Worm (Caenorhabditis elegans) whole organism, young adult: ENCODE results near the gene T28H11.8.

ENCODE experiments used
- B0019.2 ChIP-seq: fragments of 200-800 bp; sonication (Bioruptor generic); conservative IDR thresholded peaks from 2 replicates; pipeline ENCODE4 v1.3.6; 2022; ENCODE audit warnings: missing genetic modification reagents, missing genetic modification characterization, missing compliant biosample characterization
- B0261.1 ChIP-seq: sonication (generic microtip); optimal IDR thresholded peaks from 2 replicates; lab custom pipeline; 2016; ENCODE audit warnings: mild to moderate bottlenecking, missing genetic modification characterization, moderate library complexity, missing compliant biosample characterization
- B0336.3 ChIP-seq: fragments of 200-800 bp; sonication (Bioruptor generic); IDR thresholded peaks from 2 replicates; pipeline ENCODE4 v1.3.6; 2022; ENCODE audit warnings: missing genetic modification characterization, missing compliant biosample characterization
- F10E7.11 ChIP-seq: sonication (generic microtip); optimal IDR thresholded peaks from 2 replicates; lab custom pipeline; 2017; ENCODE audit warnings: mild to moderate bottlenecking, missing genetic modification characterization, moderate library complexity, missing compliant biosample characterization
- F23B12.7 ChIP-seq: sonication (generic microtip); optimal IDR thresholded peaks from 2 replicates; lab custom pipeline; 2017; ENCODE audit warnings: missing genetic modification characterization, mild to moderate bottlenecking, missing compliant biosample characterization, antibody characterized with exemption, moderate library complexity; ENCODE audit not compliant: insufficient read depth
- F33H1.4 ChIP-seq: fragments of 200-800 bp; sonication (Bioruptor generic); IDR thresholded peaks from 2 replicates; pipeline ENCODE4 v1.3.6; 2022; ENCODE audit warnings: missing genetic modification reagents, missing genetic modification characterization, missing compliant biosample characterization
- F37B4.10 ChIP-seq: fragments of 200-800 bp; sonication (Bioruptor generic); IDR thresholded peaks from 2 replicates; pipeline ENCODE4 v1.3.6; 2022; ENCODE audit warnings: missing genetic modification characterization, missing compliant biosample characterization
- F49E8.2 ChIP-seq: sonication (generic microtip); optimal IDR thresholded peaks from 3 replicates; lab custom pipeline; 2017; ENCODE audit warnings: missing genetic modification characterization, mild to moderate bottlenecking, missing compliant biosample characterization, antibody characterized with exemption, moderate library complexity; ENCODE audit not compliant: insufficient read depth
- F52B5.7 ChIP-seq: sonication (generic microtip); optimal IDR thresholded peaks from 2 replicates; lab custom pipeline; 2016; ENCODE audit warnings: mild to moderate bottlenecking, missing genetic modification characterization, missing compliant biosample characterization
- K11D2.4 ChIP-seq: fragments of 200-800 bp; sonication (Bioruptor generic); IDR thresholded peaks from 2 replicates; pipeline ENCODE4 v1.3.6; 2022; ENCODE audit warnings: missing genetic modification reagents, missing genetic modification characterization, missing compliant biosample characterization
- Y53G8AR.9 ChIP-seq: fragments of 200-800 bp; sonication (Bioruptor generic); conservative IDR thresholded peaks from 2 replicates; pipeline ENCODE4 v1.3.6; 2022; ENCODE audit warnings: missing genetic modification reagents, missing genetic modification characterization, missing compliant biosample characterization
- Y79H2A.3 ChIP-seq: fragments of 200-800 bp; sonication (Bioruptor generic); conservative IDR thresholded peaks from 2 replicates; pipeline ENCODE4 v1.3.6; 2022; ENCODE audit warnings: missing genetic modification reagents, missing genetic modification characterization, missing compliant biosample characterization
- Y95B8A.8 ChIP-seq: fragments of 200-800 bp; sonication (Bioruptor generic); IDR thresholded peaks from 2 replicates; pipeline ENCODE4 v1.3.6; 2022; ENCODE audit warnings: missing genetic modification reagents, missing genetic modification characterization, missing compliant biosample characterization
- ZK185.1 ChIP-seq: sonication (generic microtip); optimal IDR thresholded peaks from 2 replicates; lab custom pipeline; 2016; ENCODE audit warnings: mild to moderate bottlenecking, missing genetic modification characterization, missing compliant biosample characterization; ENCODE audit not compliant: poor library complexity, severe bottlenecking
- aptf-3 ChIP-seq: fragments of 200-800 bp; sonication (Bioruptor generic); IDR thresholded peaks from 2 replicates; pipeline ENCODE4 v1.3.6; 2022; ENCODE audit warnings: missing genetic modification characterization, missing compliant biosample characterization
- attf-6 ChIP-seq: fragments of 200-800 bp; sonication (Bioruptor generic); IDR thresholded peaks from 2 replicates; pipeline ENCODE4 v1.3.6; 2022; ENCODE audit warnings: missing genetic modification reagents, missing genetic modification characterization, missing compliant biosample characterization
- bed-1 ChIP-seq: fragments of 200-800 bp; sonication (Bioruptor generic); IDR thresholded peaks from 2 replicates; pipeline ENCODE4 v1.3.6; 2022; ENCODE audit warnings: missing genetic modification reagents, missing genetic modification characterization, missing compliant biosample characterization
- ceh-58 ChIP-seq: fragments of 200-800 bp; sonication (Bioruptor generic); IDR thresholded peaks from 2 replicates; pipeline ENCODE4 v1.3.6; 2022; ENCODE audit warnings: missing genetic modification characterization, missing compliant biosample characterization
- ceh-91 ChIP-seq: fragments of 200-800 bp; sonication (Bioruptor generic); IDR thresholded peaks from 2 replicates; pipeline ENCODE4 v1.3.6; 2022; ENCODE audit warnings: missing genetic modification reagents, missing genetic modification characterization, missing compliant biosample characterization
- chd-7 ChIP-seq: sonication (generic microtip); optimal IDR thresholded peaks from 2 replicates; lab custom pipeline; 2016; ENCODE audit warnings: mild to moderate bottlenecking, missing genetic modification characterization, moderate library complexity, missing compliant biosample characterization
- die-1 ChIP-seq: sonication (generic microtip); optimal IDR thresholded peaks from 2 replicates; lab custom pipeline; 2016; ENCODE audit warnings: missing genotype, mild to moderate bottlenecking, missing genetic modification characterization, missing compliant biosample characterization
- dpl-1 ChIP-seq: fragments of 150-350 bp; optimal IDR thresholded peaks from 2 replicates; lab custom pipeline; 2014; ENCODE audit warnings: missing biosample characterization, missing genetic modification reagents, missing genetic modification characterization
- gei-17 ChIP-seq: fragments of 200-800 bp; sonication (Bioruptor generic); optimal IDR thresholded peaks from 2 replicates; lab custom pipeline; 2018; ENCODE audit warnings: mild to moderate bottlenecking, missing genetic modification characterization, missing compliant biosample characterization
- him-1 ChIP-seq: sonication (generic microtip); optimal IDR thresholded peaks from 2 replicates; lab custom pipeline; 2016; ENCODE audit warnings: missing genotype, missing genetic modification reagents, missing genetic modification characterization, missing compliant biosample characterization
- hmg-20 ChIP-seq: fragments of 200-800 bp; sonication (Bioruptor generic); IDR thresholded peaks from 2 replicates; pipeline ENCODE4 v1.3.6; 2022; ENCODE audit warnings: missing genetic modification reagents, missing genetic modification characterization, missing compliant biosample characterization
- let-526 ChIP-seq: fragments of 200-800 bp; sonication (Bioruptor generic); IDR thresholded peaks from 2 replicates; pipeline ENCODE4 v1.3.6; 2022; ENCODE audit warnings: missing genetic modification reagents, missing genetic modification characterization, missing compliant biosample characterization
- lin-26 ChIP-seq: fragments of 200-800 bp; sonication (Bioruptor generic); IDR thresholded peaks from 2 replicates; pipeline ENCODE4 v1.3.6; 2022; ENCODE audit warnings: missing genetic modification reagents, missing genetic modification characterization, missing compliant biosample characterization
- lsl-1 ChIP-seq: fragments of 200-800 bp; sonication (Bioruptor generic); optimal IDR thresholded peaks from 2 replicates; lab custom pipeline; 2018; ENCODE audit warnings: mild to moderate bottlenecking, missing genetic modification characterization, moderate library complexity, missing compliant biosample characterization
- madf-10 ChIP-seq: sonication (generic microtip); optimal IDR thresholded peaks from 2 replicates; lab custom pipeline; 2016; ENCODE audit warnings: mild to moderate bottlenecking, missing genetic modification characterization, missing compliant biosample characterization
- madf-3 ChIP-seq: fragments of 200-800 bp; sonication (Bioruptor generic); IDR thresholded peaks from 2 replicates; pipeline ENCODE4 v1.3.6; 2022; ENCODE audit warnings: missing genetic modification reagents, missing genetic modification characterization, missing compliant biosample characterization
- madf-6 ChIP-seq: fragments of 200-800 bp; sonication (Bioruptor generic); IDR thresholded peaks from 2 replicates; pipeline ENCODE4 v1.3.6; 2022; ENCODE audit warnings: missing genetic modification reagents, missing genetic modification characterization, missing compliant biosample characterization
- mxl-1 ChIP-seq: sonication (generic microtip); optimal IDR thresholded peaks from 2 replicates; lab custom pipeline; 2016; ENCODE audit warnings: missing genetic modification characterization, missing compliant biosample characterization
- nfyb-1 ChIP-seq: fragments of 200-800 bp; sonication (Bioruptor generic); IDR thresholded peaks from 2 replicates; pipeline ENCODE4 v1.3.6; 2022; ENCODE audit warnings: missing genetic modification reagents, missing genetic modification characterization, missing compliant biosample characterization
- nhr-120 ChIP-seq: fragments of 200-800 bp; sonication (Bioruptor generic); IDR thresholded peaks from 2 replicates; pipeline ENCODE4 v1.3.6; 2022; ENCODE audit warnings: missing genetic modification characterization, missing compliant biosample characterization
- nhr-27 ChIP-seq: fragments of 200-800 bp; sonication (Bioruptor generic); optimal IDR thresholded peaks from 2 replicates; lab custom pipeline; 2018; ENCODE audit warnings: mild to moderate bottlenecking, missing genetic modification characterization, moderate library complexity, missing compliant biosample characterization
- nhr-90 ChIP-seq: sonication (generic microtip); optimal IDR thresholded peaks from 2 replicates; lab custom pipeline; 2016; ENCODE audit warnings: missing genotype, mild to moderate bottlenecking, missing genetic modification characterization, missing compliant biosample characterization
- rec-8 ChIP-seq, 2 experiments: sonication (generic microtip); optimal IDR thresholded peaks; 2 replicates each; lab custom pipeline; 2016; ENCODE audit warnings: mild to moderate bottlenecking in 2 of 2, missing genetic modification characterization in 2 of 2, missing genetic modification reagents in 2 of 2, missing genotype in 2 of 2, missing biosample characterization in 1 of 2, missing compliant biosample characterization in 1 of 2, moderate library complexity in 1 of 2
- repo-1 ChIP-seq: sonication (generic microtip); optimal IDR thresholded peaks from 2 replicates; lab custom pipeline; 2017; ENCODE audit warnings: mild to moderate bottlenecking, missing genetic modification characterization, missing compliant biosample characterization
- sea-2 ChIP-seq: fragments of 200-800 bp; sonication (Bioruptor generic); IDR thresholded peaks from 2 replicates; pipeline ENCODE4 v1.3.6; 2022; ENCODE audit warnings: missing genetic modification characterization, missing compliant biosample characterization
- sptf-2 ChIP-seq: fragments of 200-800 bp; sonication (Bioruptor generic); optimal IDR thresholded peaks from 2 replicates; lab custom pipeline; 2018; ENCODE audit warnings: mild to moderate bottlenecking, missing genetic modification characterization, missing compliant biosample characterization
- tbx-9 ChIP-seq: sonication (generic microtip); optimal IDR thresholded peaks from 2 replicates; lab custom pipeline; 2016; ENCODE audit warnings: borderline replicate concordance, missing genetic modification characterization, inconsistent platforms, missing compliant biosample characterization
- unc-130 ChIP-seq: sonication (generic microtip); optimal IDR thresholded peaks from 2 replicates; lab custom pipeline; 2016; ENCODE audit warnings: missing genetic modification reagents, missing genetic modification characterization, missing compliant biosample characterization
- unc-62 ChIP-seq: fragments of 150-350 bp; optimal IDR thresholded peaks from 2 replicates; lab custom pipeline; 2014; ENCODE audit warnings: missing biosample characterization, missing genetic modification reagents, missing genetic modification characterization
- zim-3 ChIP-seq: sonication (generic microtip); optimal IDR thresholded peaks from 2 replicates; lab custom pipeline; 2017; ENCODE audit warnings: mild to moderate bottlenecking, missing genetic modification characterization, moderate library complexity, missing compliant biosample characterization
- ztf-6 ChIP-seq: fragments of 200-800 bp; sonication (Bioruptor generic); IDR thresholded peaks from 2 replicates; pipeline ENCODE4 v1.3.6; 2022; ENCODE audit warnings: missing genetic modification reagents, missing genetic modification characterization, missing compliant biosample characterization

The T28H11.8 gene

ce11 chrIV:5055964-5056588 is 35.6 kb upstream of the T28H11.8 start, which contains the start of gene msp-55:
TSS of gene msp-55 (minus strand) at chrIV:5056014.
- no peak for TF ChIP-seq F23B12.7
- no peak for TF ChIP-seq lsl-1 (GFP tag; lab: Kevin White, UChicago)
- no peak for TF ChIP-seq nfyb-1
- TF ChIP-seq bed-1: no peak
- no peak for TF ChIP-seq Y53G8AR.9
- no peak for TF ChIP-seq lin-26 (GFP tag; lab: Robert Waterston, UW)
- no peak for TF ChIP-seq Y79H2A.3 (GFP tag; lab: Robert Waterston, UW)
- TF ChIP-seq madf-6 (GFP tag; lab: Robert Waterston, UW): no peak
- no peak for TF ChIP-seq ZK185.1 (tag; lab: Kevin White, UChicago)
- TF ChIP-seq madf-3 (GFP tag; lab: Robert Waterston, UW): no peak
- no peak for TF ChIP-seq B0261.1

DNA sequence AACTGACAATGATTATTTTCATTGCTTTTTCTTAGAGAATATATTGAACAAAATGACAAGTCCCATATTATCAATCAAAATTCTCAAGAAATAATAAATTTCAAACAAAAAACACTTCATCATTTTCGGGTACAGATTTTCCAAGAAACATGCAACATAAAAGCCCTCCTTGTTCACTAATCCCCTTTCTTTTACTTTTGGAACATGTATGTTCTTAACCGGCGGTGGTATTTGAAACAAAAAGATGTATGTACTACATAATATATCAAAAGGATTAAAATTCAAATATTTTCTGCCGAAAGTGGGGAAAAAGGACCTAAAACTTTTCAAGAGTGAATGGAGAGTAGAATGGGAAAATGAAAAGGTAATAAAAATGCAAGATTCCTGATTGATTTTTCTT is 33.9 kb upstream of the T28H11.8 start:
- TF ChIP-seq ceh-58 (GFP tag; lab: Robert Waterston, UW): no peak
- TF ChIP-seq B0336.3 (GFP tag; lab: Robert Waterston, UW): no peak
- no peak for TF ChIP-seq F10E7.11 (tag; lab: Kevin White, UChicago)
- TF ChIP-seq gei-17 (GFP tag; lab: Kevin White, UChicago): no peak
- no peak for TF ChIP-seq die-1 (tag; lab: Kevin White, UChicago)
- TF ChIP-seq unc-62: no peak
- no peak for TF ChIP-seq him-1
- TF ChIP-seq unc-130 (GFP tag; lab: Kevin White, UChicago): no peak
- no peak for TF ChIP-seq sea-2 (GFP tag; lab: Robert Waterston, UW)
- no peak for TF ChIP-seq lsl-1 (GFP tag; lab: Kevin White, UChicago)
- no peak for TF ChIP-seq K11D2.4 (GFP tag; lab: Robert Waterston, UW)
- TF ChIP-seq ztf-6 (GFP tag; lab: Robert Waterston, UW): no peak
- TF ChIP-seq dpl-1 (GFP tag; lab: Kevin White, UChicago): no peak
- TF ChIP-seq sptf-2 (GFP tag; lab: Kevin White, UChicago): no peak
- TF ChIP-seq let-526 (GFP tag; lab: Robert Waterston, UW): no peak
- no peak for TF ChIP-seq B0019.2 (GFP tag; lab: Robert Waterston, UW)

ce11 chrIV:5045389-5045788 is 25.0 kb upstream of the T28H11.8 start, which contains the start of gene hot-9:
TSS of gene hot-9 (minus strand) at chrIV:5045489.
- no peak for TF ChIP-seq nhr-90 (tag; lab: Kevin White, UChicago)
- TF ChIP-seq B0336.3 (GFP tag; lab: Robert Waterston, UW): no peak
- TF ChIP-seq ceh-91 (GFP tag; lab: Robert Waterston, UW): no peak
- TF ChIP-seq F52B5.7 (tag; lab: Kevin White, UChicago): no peak
- TF ChIP-seq gei-17 (GFP tag; lab: Kevin White, UChicago): no peak
- no peak for TF ChIP-seq repo-1 (tag; lab: Kevin White, UChicago)
- no peak for TF ChIP-seq mxl-1 (tag; lab: Kevin White, UChicago)
- TF ChIP-seq hmg-20: no peak
- no peak for TF ChIP-seq nhr-120
- no peak for TF ChIP-seq Y95B8A.8 (GFP tag; lab: Robert Waterston, UW)
- TF ChIP-seq, all 124 proteins: peak for 0

- TF ChIP-seq attf-6 (GFP tag; lab: Robert Waterston, UW) (peak; percentile 86), aptf-3 (peak; percentile 67; the same call in 1 of the 2 replicates), die-1 (tag; lab: Kevin White, UChicago) (peak; percentile 86), nhr-27 (tag; lab: Kevin White, UChicago) (no peak), chd-7 (tag; lab: Kevin White, UChicago) (no peak), zim-3 (tag; lab: Kevin White, UChicago) (peak; percentile 16), Y79H2A.3 (GFP tag; lab: Robert Waterston, UW) (0 out of 2 replicates have a peak, but pooled peaks have one; percentile 62), F33H1.4 (no peak), F37B4.10 (no peak), F49E8.2 (tag; lab: Kevin White, UChicago) (peak; percentile 28), madf-10 (tag; lab: Kevin White, UChicago) (peak; percentile 46), tbx-9 (tag; lab: Kevin White, UChicago) (no peak), rec-8 (tag; optimal IDR thresholded peaks at IDR 0.05; lab: Kevin White, UChicago) (peak; percentile 9 to 77)
Observed at ce11 chrIV:5038744-5039143, 18.3 kb upstream of the T28H11.8 start.
